Fruit fly (Drosophila melanogaster): ENCODE results near the gene CG10749.

Gene CG10749

dm6 chr3L:12972259-12972658 is at the start of gene CG10749, which contains the start of gene CG10748:
Gene CG10749 (plus strand): TSS chr3L:12972474.
Gene CG10748 (minus strand): TSS chr3L:12972359.
- TF ChIP-seq Doc2 (GFP tag; IDR thresholded peaks at IDR 0.05) (no peak), dimm (GFP tag; IDR thresholded peaks at IDR 0.05) (no peak), CG8944 (GFP tag; optimal IDR thresholded peaks at IDR 0.05) (no peak), CG32532 (GFP tag; IDR thresholded peaks at IDR 0.05) (no peak), CG17385 (GFP tag; optimal IDR thresholded peaks at IDR 0.05) (no peak), gcm (GFP tag; optimal IDR thresholded peaks at IDR 0.05) (no peak), CG1602 (GFP tag; optimal IDR thresholded peaks at IDR 0.05) (no peak), CG34376 (GFP tag; optimal IDR thresholded peaks at IDR 0.05) (no peak), jing (GFP tag; optimal IDR thresholded peaks at IDR 0.05) (no peak), CG32767 (GFP tag; IDR thresholded peaks at IDR 0.05) (no peak), CG1647 (GFP tag; optimal IDR thresholded peaks at IDR 0.05) (no peak), CG14050 (GFP tag; IDR thresholded peaks at IDR 0.05) (no peak), Aef1 (GFP tag; IDR thresholded peaks at IDR 0.05) (no peak), psq (GFP tag; optimal IDR thresholded peaks at IDR 0.05) (no peak), CG31441 (GFP tag; IDR thresholded peaks at IDR 0.05) (no peak), dmrt11E (tag; optimal IDR thresholded peaks at IDR 0.05) (no peak), Dad (GFP tag; optimal IDR thresholded peaks at IDR 0.05) (no peak)

dm6 chr3L:12949386-12949785 is 22.9 kb upstream of the CG10749 start:
- 0 out of 2 replicates have a peak, but pooled peaks have one; percentile 16 for TF ChIP-seq inv (GFP tag; IDR thresholded peaks at IDR 0.05; ENCODE audit: partially characterized antibody)
- no peak for TF ChIP-seq stc (GFP tag; IDR thresholded peaks at IDR 0.05)
- no peak for TF ChIP-seq pita (GFP tag; optimal IDR thresholded peaks at IDR 0.05)
- no peak for TF ChIP-seq HLH54F (GFP tag; optimal IDR thresholded peaks at IDR 0.05)
- TF ChIP-seq Gug (GFP tag; IDR thresholded peaks at IDR 0.05), result no peak
- TF ChIP-seq Bteb2 (GFP tag; optimal IDR thresholded peaks at IDR 0.05), result no peak
- peak; percentile 53 for TF ChIP-seq CTCF (GFP tag; optimal IDR thresholded peaks at IDR 0.05)

dm6 chr3L:12954547-12954946 is 17.7 kb upstream of the CG10749 start, which contains the start of gene CG10752:
Gene CG10752 (minus strand): TSS chr3L:12954647.
- no peak for TF ChIP-seq gce (GFP tag; IDR thresholded peaks at IDR 0.05)
- no peak for TF ChIP-seq vvl (GFP tag; IDR thresholded peaks at IDR 0.05)
- TF ChIP-seq CG17829 (tag; optimal IDR thresholded peaks at IDR 0.05), result no peak
- no peak for TF ChIP-seq CG32532 (GFP tag; IDR thresholded peaks at IDR 0.05)
- no peak for TF ChIP-seq Scr (GFP tag; IDR thresholded peaks at IDR 0.05; ENCODE audit: partially characterized antibody)
- no peak for TF ChIP-seq mirr (GFP tag; optimal IDR thresholded peaks at IDR 0.05)

- TF ChIP-seq gt (GFP tag; IDR thresholded peaks at IDR 0.05), result no peak
These were observed 4.6 kb upstream of the CG10749 start, which contains the start of gene Or69a for dm6 chr3L:12967633-12968032. Gene Or69a (minus strand): TSS chr3L:12967733.

- TF ChIP-seq CG2120 (GFP tag; optimal IDR thresholded peaks at IDR 0.05) (no peak), sc (optimal IDR thresholded peaks at IDR 0.05) (no peak), sc (GFP tag; optimal IDR thresholded peaks at IDR 0.05) (no peak), tap (tag; optimal IDR thresholded peaks at IDR 0.05) (no peak), run (tag; optimal IDR thresholded peaks at IDR 0.05) (no peak), CG1602 (GFP tag; optimal IDR thresholded peaks at IDR 0.05) (no peak), CG8281 (tag; optimal IDR thresholded peaks at IDR 0.05) (no peak), CG17829 (tag; optimal IDR thresholded peaks at IDR 0.05) (no peak), bab2 (GFP tag; optimal IDR thresholded peaks at IDR 0.05) (no peak), CG8388 (GFP tag; optimal IDR thresholded peaks at IDR 0.05) (no peak), Adf1 (GFP tag; IDR thresholded peaks at IDR 0.05) (no peak), Hmr (GFP tag; optimal IDR thresholded peaks at IDR 0.05) (no peak), D19B (GFP tag; optimal IDR thresholded peaks at IDR 0.05) (no peak), CG15601 (tag; optimal IDR thresholded peaks at IDR 0.05) (no peak), Myb (GFP tag; optimal IDR thresholded peaks at IDR 0.05) (no peak), CG8290 (GFP tag; optimal IDR thresholded peaks at IDR 0.05) (no peak), CG8290 (tag; optimal IDR thresholded peaks at IDR 0.05) (no peak), gsb (GFP tag; IDR thresholded peaks at IDR 0.05) (no peak), sd (tag; optimal IDR thresholded peaks at IDR 0.05) (no peak), Hr51 (GFP tag; optimal IDR thresholded peaks at IDR 0.05) (no peak)
These were observed 22.6 kb downstream of the CG10749 start, which contains the start of gene CG11262 for dm6 chr3L:12994835-12995234. Gene CG11262 (plus strand): TSS chr3L:12995135.
